Fruit fly (Drosophila melanogaster): ENCODE results near the gene slp2.
A peak's percentile ranks its signal among the peaks of the same experiment; 100 is the strongest.

Gene slp2

dm6 chr2L:3840975-3841374, 4.3 kb downstream of the slp2 start (continued):
- TF ChIP-seq CG18599 (GFP tag; optimal IDR thresholded peaks at IDR 0.05) (no peak), unpg (GFP tag; optimal IDR thresholded peaks at IDR 0.05) (peak; percentile 49), CG32772 (GFP tag; IDR thresholded peaks at IDR 0.05) (0 out of 2 replicates have a peak, but pooled peaks have one; percentile 19), stwl (tag; optimal IDR thresholded peaks at IDR 0.05) (no peak), Dp (GFP tag; optimal IDR thresholded peaks at IDR 0.05) (no peak), Fer3 (tag; optimal IDR thresholded peaks at IDR 0.05) (no peak), CoRest (tag; optimal IDR thresholded peaks at IDR 0.05) (peak; percentile 5), vfl (GFP tag; optimal IDR thresholded peaks at IDR 0.05) (no peak), CG6854 (GFP tag; optimal IDR thresholded peaks at IDR 0.05) (no peak), CG18619 (GFP tag; optimal IDR thresholded peaks at IDR 0.05) (no peak), Sox102F (GFP tag; optimal IDR thresholded peaks at IDR 0.05) (peak; percentile 59), cwo (GFP tag; optimal IDR thresholded peaks at IDR 0.05) (no peak), Hmx (GFP tag; optimal IDR thresholded peaks at IDR 0.05) (no peak), pho (GFP tag; optimal IDR thresholded peaks at IDR 0.05) (no peak), CG3407 (GFP tag; optimal IDR thresholded peaks at IDR 0.05) (peak; percentile 24), Ets97D (GFP tag; optimal IDR thresholded peaks at IDR 0.05) (no peak), NK7.1 (GFP tag; optimal IDR thresholded peaks at IDR 0.05) (no peak), Med (GFP tag) (peak; percentile 67), gcm2 (GFP tag; optimal IDR thresholded peaks at IDR 0.05) (no peak), B-H1 (GFP tag; IDR thresholded peaks at IDR 0.05) (no peak), CG15479 (GFP tag; optimal IDR thresholded peaks at IDR 0.05) (no peak), CG10366 (GFP tag; IDR thresholded peaks at IDR 0.05) (peak; percentile 57), CG7372 (GFP tag; IDR thresholded peaks at IDR 0.05) (no peak), dmrt11E (tag; optimal IDR thresholded peaks at IDR 0.05) (peak; percentile 76), zfh1 (GFP tag; IDR thresholded peaks at IDR 0.05) (peak; percentile 66; the same call in 2 of the 3 replicates), pfk (GFP tag; optimal IDR thresholded peaks at IDR 0.05) (no peak), ac (GFP tag; optimal IDR thresholded peaks at IDR 0.05) (no peak), Atf-2 (GFP tag; optimal IDR thresholded peaks at IDR 0.05) (no peak), pum (GFP tag; optimal IDR thresholded peaks at IDR 0.05) (peak; percentile 2), en (GFP tag; optimal IDR thresholded peaks at IDR 0.05) (no peak), Oaz (GFP tag; IDR thresholded peaks at IDR 0.05) (no peak), lola (GFP tag; optimal IDR thresholded peaks at IDR 0.05) (peak in 1 of 3 experiments; percentile 53), E2f1 (GFP tag; IDR thresholded peaks at IDR 0.05) (no peak), C15 (GFP tag; IDR thresholded peaks at IDR 0.05) (no peak), CG12236 (GFP tag; optimal IDR thresholded peaks at IDR 0.05) (no peak), luna (GFP tag; optimal IDR thresholded peaks at IDR 0.05) (no peak), Camta (GFP tag; optimal IDR thresholded peaks at IDR 0.05) (peak; percentile 36), CG34224 (GFP tag; IDR thresholded peaks at IDR 0.05; ENCODE audit: partially characterized antibody) (no peak), CG12391 (tag; optimal IDR thresholded peaks at IDR 0.05) (peak; percentile 46), org-1 (GFP tag; optimal IDR thresholded peaks at IDR 0.05) (no peak), CG9797 (GFP tag; optimal IDR thresholded peaks at IDR 0.05) (no peak), onecut (GFP tag; IDR thresholded peaks at IDR 0.05) (no peak), tio (GFP tag; optimal IDR thresholded peaks at IDR 0.05) (no peak), CG8765 (GFP tag; IDR thresholded peaks at IDR 0.05) (no peak; the same call in 1 of the 2 replicates), CG6813 (GFP tag; optimal IDR thresholded peaks at IDR 0.05) (peak; percentile 20), z (GFP tag; IDR thresholded peaks at IDR 0.05) (no peak), CG11398 (GFP tag; optimal IDR thresholded peaks at IDR 0.05) (no peak), fd3F (GFP tag; optimal IDR thresholded peaks at IDR 0.05) (no peak), Optix (GFP tag; IDR thresholded peaks at IDR 0.05) (peak; percentile 35; the same call in 1 of the 3 replicates), Myb (GFP tag; optimal IDR thresholded peaks at IDR 0.05) (no peak), h (optimal IDR thresholded peaks at IDR 0.05) (no peak), Dek (tag; optimal IDR thresholded peaks at IDR 0.05) (no peak)
